Fruit fly (Drosophila melanogaster): Measurements from ENCODE around the gene CG18213.

- TF ChIP-seq CG6854 (GFP tag; optimal IDR thresholded peaks at IDR 0.05) (no peak), CG4318 (GFP tag; optimal IDR thresholded peaks at IDR 0.05) (no peak)
Measured at dm6 chr3R:17066077-17066476, 26.1 kb upstream of the CG18213 start.
